Worm (Caenorhabditis elegans): ENCODE results near the gene nhr-187.

nhr-187 gene

DNA sequence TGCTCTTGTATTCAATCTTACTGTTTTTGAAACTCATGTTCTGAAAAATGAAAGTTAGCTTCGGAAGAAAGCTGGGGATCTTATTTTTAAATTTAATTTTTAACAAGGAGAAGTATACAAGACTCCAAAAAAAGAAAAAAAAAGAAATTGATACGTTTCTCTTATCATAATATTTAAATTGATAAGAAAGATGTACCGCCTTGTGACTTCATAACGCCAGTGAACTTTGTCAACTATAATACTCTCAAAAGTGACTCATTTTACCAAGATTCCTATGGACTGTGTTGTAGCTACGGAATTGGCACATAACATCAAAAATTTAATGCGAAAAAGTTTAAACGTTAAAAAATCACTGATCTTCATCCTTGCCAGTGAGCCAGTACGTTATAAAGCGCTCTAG lies 11.0 kb downstream of the nhr-187 start:
- TF ChIP-seq hlh-1 (tag; optimal IDR thresholded peaks at IDR 0.05), result no peak
- TF ChIP-seq unc-39 (tag; optimal IDR thresholded peaks at IDR 0.05), result no peak
- no peak for TF ChIP-seq unc-62 (GFP tag; optimal IDR thresholded peaks at IDR 0.05)
- no peak for TF ChIP-seq flh-1 (GFP tag; optimal IDR thresholded peaks at IDR 0.05)
- no peak for TF ChIP-seq ceh-83 (GFP tag; optimal IDR thresholded peaks at IDR 0.05)
- no peak for TF ChIP-seq blmp-1 (tag; optimal IDR thresholded peaks at IDR 0.05)
- TF ChIP-seq tbx-8 (GFP tag; optimal IDR thresholded peaks at IDR 0.05), result no peak
- no peak for TF ChIP-seq unc-120 (tag; optimal IDR thresholded peaks at IDR 0.05; ENCODE audit: poor library complexity, severe bottlenecking)
- no peak for TF ChIP-seq ztf-11 (tag; optimal IDR thresholded peaks at IDR 0.05)
- no peak for TF ChIP-seq snpc-4 (tag; optimal IDR thresholded peaks at IDR 0.05)

DNA sequence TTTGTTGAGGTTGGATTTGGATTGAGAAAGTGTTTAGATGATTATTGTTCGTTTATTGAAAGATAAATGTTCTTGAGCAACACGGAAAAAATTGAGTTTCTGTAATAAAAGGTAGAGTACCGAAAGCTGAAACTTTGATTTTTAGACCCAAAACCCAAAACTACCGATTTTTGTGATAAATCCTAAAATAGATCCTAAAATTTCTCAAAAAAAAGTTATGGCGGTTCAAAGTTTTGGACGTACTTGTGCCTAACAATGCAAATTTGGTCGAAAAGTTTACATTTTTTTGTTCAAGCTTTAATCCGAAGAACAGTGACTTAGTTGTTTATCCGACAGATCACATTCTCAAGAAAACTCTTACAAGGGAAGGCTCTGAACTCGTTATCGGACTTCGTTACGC lies 15.5 kb downstream of the nhr-187 start, which contains the start of gene nhr-185:
nhr-185 (minus strand) TSS at position 101 of the 400 bp plus-strand sequence.
- TF ChIP-seq mep-1 (tag; optimal IDR thresholded peaks at IDR 0.05), result no peak
- TF ChIP-seq ham-2 (GFP tag; optimal IDR thresholded peaks at IDR 0.05), result no peak
- no peak for TF ChIP-seq lsy-2 (tag; optimal IDR thresholded peaks at IDR 0.05)
- no peak for TF ChIP-seq tbx-8 (GFP tag; optimal IDR thresholded peaks at IDR 0.05)
- TF ChIP-seq elt-3 (tag; optimal IDR thresholded peaks at IDR 0.05), result no peak
- TF ChIP-seq ceh-83 (GFP tag; optimal IDR thresholded peaks at IDR 0.05), result no peak
- TF ChIP-seq lin-32 (GFP tag; optimal IDR thresholded peaks at IDR 0.05), result no peak
- no peak for TF ChIP-seq ceh-43 (GFP tag; optimal IDR thresholded peaks at IDR 0.05)
- no peak for TF ChIP-seq blmp-1 (tag; optimal IDR thresholded peaks at IDR 0.05)
- no peak for TF ChIP-seq sem-2 (GFP tag; optimal IDR thresholded peaks at IDR 0.05)
- TF ChIP-seq ztf-11 (tag; optimal IDR thresholded peaks at IDR 0.05), result no peak
- no peak for TF ChIP-seq nhr-237 (tag; optimal IDR thresholded peaks at IDR 0.05)
- TF ChIP-seq mls-2 (tag; optimal IDR thresholded peaks at IDR 0.05), result no peak
- no peak for TF ChIP-seq mab-5 (tag; optimal IDR thresholded peaks at IDR 0.05)

DNA sequence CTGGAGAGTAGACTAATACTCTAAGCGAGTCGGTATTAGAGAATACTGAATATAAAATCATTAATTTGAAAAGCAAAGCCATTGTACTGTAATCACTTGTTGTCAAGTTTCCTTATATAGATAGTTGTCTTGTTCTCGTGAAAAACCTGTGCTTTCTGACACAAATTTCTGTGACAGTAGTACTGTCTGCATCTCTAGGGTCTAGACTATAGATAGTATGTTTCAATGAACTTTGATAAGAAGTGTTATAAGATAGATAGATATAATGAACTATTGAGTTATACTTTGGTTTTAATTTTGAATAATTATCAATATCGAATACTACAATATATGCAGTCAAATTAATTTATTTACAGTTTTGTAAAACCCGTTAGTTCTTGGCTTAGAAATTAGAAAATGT lies 18.8 kb downstream of the nhr-187 start, which contains the start of gene ugt-32:
ugt-32 (minus strand) TSS at position 82 of the 400 bp plus-strand sequence.
- TF ChIP-seq ces-1 (GFP tag; optimal IDR thresholded peaks at IDR 0.05) (no peak), mls-2 (tag; optimal IDR thresholded peaks at IDR 0.05) (no peak)

DNA sequence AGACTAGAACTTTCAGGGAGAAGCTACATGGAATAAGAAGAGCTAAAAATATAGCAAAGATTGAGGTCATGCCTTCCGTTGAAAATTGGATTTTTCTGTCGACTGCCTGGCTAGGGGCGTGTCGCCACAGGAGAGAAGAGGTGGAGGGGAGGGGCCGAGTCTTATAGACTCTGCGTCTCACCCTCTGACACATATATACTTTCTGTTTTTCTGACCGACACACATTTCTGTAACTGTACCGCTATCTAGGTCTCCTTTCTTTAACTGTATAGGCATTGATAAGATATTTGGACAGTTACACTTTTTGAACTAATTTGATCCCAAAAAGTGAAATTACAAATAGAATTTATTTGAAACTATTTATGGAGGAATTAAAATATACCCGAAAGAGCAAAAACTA lies 21.3 kb downstream of the nhr-187 start:
- TF ChIP-seq ham-2 (GFP tag; optimal IDR thresholded peaks at IDR 0.05) (no peak), mep-1 (tag; optimal IDR thresholded peaks at IDR 0.05) (no peak), lsy-2 (tag; optimal IDR thresholded peaks at IDR 0.05) (no peak), ces-1 (GFP tag; optimal IDR thresholded peaks at IDR 0.05) (no peak), lin-32 (GFP tag; optimal IDR thresholded peaks at IDR 0.05) (no peak), nhr-12 (tag; optimal IDR thresholded peaks at IDR 0.05) (no peak), mls-2 (tag; optimal IDR thresholded peaks at IDR 0.05) (no peak), unc-120 (tag; optimal IDR thresholded peaks at IDR 0.05; ENCODE audit: poor library complexity, severe bottlenecking) (no peak), snpc-4 (tag; optimal IDR thresholded peaks at IDR 0.05) (no peak), ceh-39 (tag; optimal IDR thresholded peaks at IDR 0.05) (no peak), sem-2 (GFP tag; optimal IDR thresholded peaks at IDR 0.05) (no peak), hlh-1 (tag; optimal IDR thresholded peaks at IDR 0.05) (no peak), nhr-28 (tag; optimal IDR thresholded peaks at IDR 0.05) (no peak), nhr-2 (tag; optimal IDR thresholded peaks at IDR 0.05) (no peak)

DNA sequence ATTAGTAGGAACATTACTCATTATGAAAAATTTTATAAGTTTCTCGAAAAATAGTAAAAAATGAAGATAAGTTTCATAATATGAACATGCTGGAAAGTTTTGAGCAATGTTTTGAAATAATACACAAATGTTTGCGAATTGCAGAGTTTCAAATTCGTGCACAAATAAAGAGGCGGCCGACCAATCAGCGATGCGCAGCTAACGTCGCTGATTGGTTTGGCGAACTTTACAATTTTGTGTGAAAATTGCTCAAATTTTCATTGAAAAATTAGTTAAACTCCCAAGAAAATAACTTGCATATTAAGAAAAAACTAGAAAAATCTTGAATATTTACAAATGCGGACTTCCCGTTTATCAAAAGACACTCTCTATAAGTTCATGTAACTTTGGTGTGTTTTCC lies 30.1 kb downstream of the nhr-187 start:
- no peak for TF ChIP-seq bed-3 (GFP tag; optimal IDR thresholded peaks at IDR 0.05)

DNA sequence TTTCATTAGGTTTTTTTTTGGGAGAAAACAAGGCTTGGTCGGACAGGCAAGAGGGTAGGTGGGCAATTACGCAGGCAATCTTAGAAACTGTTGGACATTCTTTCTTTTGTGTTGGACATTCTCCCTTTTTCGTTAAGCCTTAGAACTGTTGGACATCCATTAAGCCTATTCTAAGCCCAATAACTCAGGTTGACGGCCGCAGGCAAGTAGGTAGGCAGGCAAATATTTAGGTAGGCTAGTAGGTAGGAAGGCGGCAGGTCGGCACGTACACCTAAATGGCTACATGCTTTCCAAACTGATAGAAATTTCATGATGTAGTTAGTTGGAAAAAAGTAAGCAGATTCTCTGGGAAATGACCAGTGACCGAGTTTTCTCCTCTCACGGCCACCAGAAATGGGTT lies 30.6 kb downstream of the nhr-187 start:
- TF ChIP-seq ztf-11 (tag; optimal IDR thresholded peaks at IDR 0.05) (no peak), ces-1 (GFP tag; optimal IDR thresholded peaks at IDR 0.05) (no peak), snpc-4 (tag; optimal IDR thresholded peaks at IDR 0.05) (no peak), lin-13 (tag; optimal IDR thresholded peaks at IDR 0.05) (no peak), nhr-237 (tag; optimal IDR thresholded peaks at IDR 0.05) (no peak), sptf-1 (tag; optimal IDR thresholded peaks at IDR 0.05) (no peak), ceh-43 (GFP tag; optimal IDR thresholded peaks at IDR 0.05) (no peak), lsy-2 (tag; optimal IDR thresholded peaks at IDR 0.05) (no peak), elt-3 (tag; optimal IDR thresholded peaks at IDR 0.05) (no peak), ceh-39 (tag; optimal IDR thresholded peaks at IDR 0.05) (no peak), unc-39 (tag; optimal IDR thresholded peaks at IDR 0.05) (no peak), lin-32 (GFP tag; optimal IDR thresholded peaks at IDR 0.05) (no peak), unc-62 (GFP tag; optimal IDR thresholded peaks at IDR 0.05) (no peak), mab-5 (tag; optimal IDR thresholded peaks at IDR 0.05) (no peak), bed-3 (GFP tag; optimal IDR thresholded peaks at IDR 0.05) (no peak), mep-1 (tag; optimal IDR thresholded peaks at IDR 0.05) (no peak), tbx-8 (GFP tag; optimal IDR thresholded peaks at IDR 0.05) (no peak), hlh-1 (tag; optimal IDR thresholded peaks at IDR 0.05) (no peak), pha-4 (tag; optimal IDR thresholded peaks at IDR 0.05) (no peak)

Measured in whole organism, mixed stage, embryonic.